Worm (Caenorhabditis elegans): ENCODE measurements around the gene K02E7.12.

DNA sequence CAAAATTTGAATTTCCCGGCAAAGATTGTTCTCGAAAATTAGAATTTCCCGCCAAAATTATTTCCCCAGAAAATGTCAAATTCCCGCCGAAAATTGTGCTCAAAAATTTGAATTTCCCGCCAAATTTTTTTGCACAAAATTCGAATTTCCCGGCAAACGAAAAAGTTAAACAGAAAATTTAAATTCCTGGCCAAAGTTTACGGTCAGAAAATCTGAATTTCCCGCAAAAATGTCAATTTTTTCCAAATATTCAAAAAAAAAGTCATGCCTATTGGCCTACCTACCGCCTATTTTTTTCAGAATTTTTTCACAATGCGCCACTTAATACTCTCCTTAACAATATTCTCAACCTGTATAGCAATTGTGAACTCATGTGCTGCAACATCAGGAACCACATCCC, 11.9 kb downstream of the K02E7.12 start, which contains the start of gene K02E7.1:
- TF ChIP-seq unc-62 (GFP tag; optimal IDR thresholded peaks at IDR 0.05) (no peak), bed-1 (GFP tag; IDR thresholded peaks at IDR 0.05) (no peak), zfh-2 (GFP tag; conservative IDR thresholded peaks at IDR 0.05) (no peak), tlf-1 (GFP tag; optimal IDR thresholded peaks at IDR 0.05) (no peak), dpff-1 (tag; optimal IDR thresholded peaks at IDR 0.05) (no peak), K12H6.12 (tag; optimal IDR thresholded peaks at IDR 0.05) (no peak), ama-1 (optimal IDR thresholded peaks at IDR 0.05) (no peak), ama-1 (GFP tag; optimal IDR thresholded peaks at IDR 0.05) (no peak), ets-4 (GFP tag; optimal IDR thresholded peaks at IDR 0.05) (no peak), sea-2 (GFP tag; IDR thresholded peaks at IDR 0.05) (no peak)
